Worm (Caenorhabditis elegans) whole organism, mixed stage, embryonic: Measurements from ENCODE around the gene dld-1.

Experiments
- M03D4.4 ChIP-seq: sonication (generic microtip); optimal IDR thresholded peaks from 2 replicates; lab custom pipeline; 2017; ENCODE audit warnings: mild to moderate bottlenecking, missing genetic modification characterization, missing compliant biosample characterization
- elt-3 ChIP-seq: fragments of 150-350 bp; optimal IDR thresholded peaks from 2 replicates; lab custom pipeline; 2014; ENCODE audit warnings: missing biosample characterization, missing genetic modification characterization
- lsy-2 ChIP-seq: fragments of 150-350 bp; optimal IDR thresholded peaks from 2 replicates; lab custom pipeline; 2014; ENCODE audit warnings: missing biosample characterization, missing genetic modification characterization
- nhr-76 ChIP-seq: sonication (generic microtip); optimal IDR thresholded peaks from 2 replicates; lab custom pipeline; 2017; ENCODE audit warnings: missing biosample characterization, missing genetic modification characterization
- pha-4 ChIP-seq: fragments of 150-350 bp; optimal IDR thresholded peaks from 2 replicates; lab custom pipeline; 2018; ENCODE audit warnings: missing biosample characterization, missing genetic modification reagents, missing genetic modification characterization
- unc-62 ChIP-seq: fragments of 150-350 bp; optimal IDR thresholded peaks from 2 replicates; lab custom pipeline; 2014; ENCODE audit warnings: missing biosample characterization, missing genetic modification reagents, missing genetic modification characterization
- ztf-11 ChIP-seq: fragments of 150-350 bp; optimal IDR thresholded peaks from 2 replicates; lab custom pipeline; 2014; ENCODE audit warnings: missing biosample characterization, missing genetic modification characterization

DNA sequence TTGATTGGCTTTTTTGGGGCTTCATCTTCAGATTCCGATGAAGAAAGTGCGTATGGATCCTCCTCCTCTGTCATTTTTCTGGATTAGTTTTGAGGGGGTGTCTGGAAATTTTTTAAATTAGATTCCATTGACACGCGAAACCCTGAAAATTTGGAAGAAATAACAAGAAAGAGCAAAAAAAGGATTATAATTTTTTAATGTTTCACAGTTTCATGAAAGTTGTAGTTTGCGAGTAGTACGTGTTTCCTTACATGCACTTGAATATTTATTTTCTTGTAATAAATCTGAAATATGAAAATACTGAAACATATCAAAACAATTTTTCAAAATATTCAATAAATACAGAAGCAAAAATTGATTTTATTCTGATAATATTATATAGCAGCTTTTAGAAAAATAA lies 40.7 kb downstream of the dld-1 start, which contains the start of gene tag-273:
- TF ChIP-seq M03D4.4 (no peak), nhr-76 (tag; lab: Kevin White, UChicago) (no peak), pha-4 (no peak), lsy-2 (tag; lab: Kevin White, UChicago) (no peak), ztf-11 (tag; lab: Kevin White, UChicago) (no peak), unc-62 (GFP tag; lab: Kevin White, UChicago) (no peak), elt-3 (no peak)
